Worm (Caenorhabditis elegans) whole organism, L1 larva: ENCODE results near the gene H20J04.4.

Experiments used
- ama-1 ChIP-seq: fragments of 150-350 bp; optimal IDR thresholded peaks from 2 replicates; lab custom pipeline; 2014
- dpl-1 ChIP-seq, 3 experiments: fragments of 150-350 bp in 2 of 3; sonication (generic microtip) in 1 of 3; optimal IDR thresholded peaks; 2 replicates each; lab custom pipeline; 2014 to 2017; ENCODE audit warnings: missing biosample characterization in 3 of 3, missing genetic modification characterization in 3 of 3, missing genetic modification reagents in 3 of 3
- fkh-10 ChIP-seq: sonication (generic microtip); optimal IDR thresholded peaks from 2 replicates; lab custom pipeline; 2017; ENCODE audit warnings: missing biosample characterization, missing genetic modification reagents, missing genetic modification characterization
- irx-1 ChIP-seq: sonication (generic microtip); optimal IDR thresholded peaks from 2 replicates; lab custom pipeline; 2016; ENCODE audit warnings: missing genetic modification characterization, missing compliant biosample characterization
- snpc-4 ChIP-seq: fragments of 150-350 bp; optimal IDR thresholded peaks from 2 replicates; lab custom pipeline; 2014; ENCODE audit warnings: missing biosample characterization, missing genetic modification characterization
- unc-130 ChIP-seq: fragments of 150-350 bp; optimal IDR thresholded peaks from 2 replicates; lab custom pipeline; 2017; ENCODE audit warnings: missing biosample characterization, missing genetic modification characterization, inconsistent platforms

DNA sequence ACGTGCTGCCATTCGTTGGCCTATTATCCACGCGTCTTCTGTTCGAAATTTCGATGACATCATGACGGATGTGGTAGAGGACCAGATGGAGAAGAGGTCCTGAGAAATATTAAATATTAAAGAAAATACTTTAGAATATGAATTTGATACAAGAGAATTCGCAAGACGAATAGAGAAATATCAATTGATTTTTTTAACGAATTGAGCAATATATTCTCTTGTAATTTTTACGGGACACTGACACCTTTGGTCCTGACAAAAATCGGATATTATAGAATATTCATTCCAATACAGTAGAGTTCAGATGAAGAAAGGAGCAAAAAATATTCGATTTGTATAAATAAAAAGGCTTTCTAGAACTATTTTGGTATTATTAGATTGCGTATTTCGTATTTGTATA is 40.7 kb upstream of the H20J04.4 start, which contains the start of gene C01F1.6:
- TF ChIP-seq fkh-10 (no peak), ama-1 (lab: Kevin White, UChicago) (no peak), snpc-4 (tag; lab: Kevin White, UChicago) (no peak), unc-130 (tag; lab: Kevin White, UChicago) (no peak), dpl-1 (GFP tag; optimal IDR thresholded peaks at IDR 0.05; lab: Kevin White, UChicago) (no peak), irx-1 (tag; lab: Kevin White, UChicago) (no peak)
